Worm (Caenorhabditis elegans): ENCODE results near the gene F16G10.9.

The F16G10.9 gene

ce11 chrII:2374973-2375372 lies 10.4 kb downstream of the F16G10.9 start, which contains the start of gene F16G10.2:
TSS of gene F16G10.2 (plus strand) at chrII:2375273.
- TF ChIP-seq pha-4 (tag; optimal IDR thresholded peaks at IDR 0.05) (no peak), drap-1 (GFP tag; optimal IDR thresholded peaks at IDR 0.05) (no peak), lsy-2 (tag; optimal IDR thresholded peaks at IDR 0.05) (no peak), sptf-1 (tag; optimal IDR thresholded peaks at IDR 0.05) (no peak), nhr-237 (tag; optimal IDR thresholded peaks at IDR 0.05) (no peak), tbx-8 (GFP tag; optimal IDR thresholded peaks at IDR 0.05) (no peak), unc-120 (tag; optimal IDR thresholded peaks at IDR 0.05; ENCODE audit: poor library complexity, severe bottlenecking) (no peak), unc-62 (GFP tag; optimal IDR thresholded peaks at IDR 0.05) (no peak), unc-39 (tag; optimal IDR thresholded peaks at IDR 0.05) (no peak), blmp-1 (tag; optimal IDR thresholded peaks at IDR 0.05) (no peak), bed-3 (GFP tag; optimal IDR thresholded peaks at IDR 0.05) (no peak), lin-13 (tag; optimal IDR thresholded peaks at IDR 0.05) (no peak), snpc-4 (tag; optimal IDR thresholded peaks at IDR 0.05) (no peak), nhr-28 (tag; optimal IDR thresholded peaks at IDR 0.05) (no peak)

ce11 chrII:2372090-2372489 lies 13.3 kb downstream of the F16G10.9 start, which contains the start of gene F16G10.3:
TSS of gene F16G10.3 (plus strand) at chrII:2372390.
- TF ChIP-seq bed-3 (GFP tag; optimal IDR thresholded peaks at IDR 0.05) (no peak), nhr-237 (tag; optimal IDR thresholded peaks at IDR 0.05) (no peak), mls-2 (tag; optimal IDR thresholded peaks at IDR 0.05) (no peak), ham-2 (GFP tag; optimal IDR thresholded peaks at IDR 0.05) (no peak), ces-1 (GFP tag; optimal IDR thresholded peaks at IDR 0.05) (no peak), lsy-2 (tag; optimal IDR thresholded peaks at IDR 0.05) (no peak), tbx-8 (GFP tag; optimal IDR thresholded peaks at IDR 0.05) (no peak), sem-2 (GFP tag; optimal IDR thresholded peaks at IDR 0.05) (no peak), sptf-1 (tag; optimal IDR thresholded peaks at IDR 0.05) (no peak), lin-32 (GFP tag; optimal IDR thresholded peaks at IDR 0.05) (no peak), nhr-76 (tag; optimal IDR thresholded peaks at IDR 0.05) (no peak), snpc-4 (tag; optimal IDR thresholded peaks at IDR 0.05) (no peak), hlh-1 (tag; optimal IDR thresholded peaks at IDR 0.05) (no peak), mab-5 (tag; optimal IDR thresholded peaks at IDR 0.05) (no peak)

- TF ChIP-seq mab-5 (tag; optimal IDR thresholded peaks at IDR 0.05), result no peak
- TF ChIP-seq mls-2 (tag; optimal IDR thresholded peaks at IDR 0.05), result no peak
- TF ChIP-seq nhr-2 (tag; optimal IDR thresholded peaks at IDR 0.05), result no peak
Observed at ce11 chrII:2368956-2369355, 16.4 kb downstream of the F16G10.9 start, which contains the start of gene hpo-25. TSS of gene hpo-25 (plus strand) at chrII:2369256.

- TF ChIP-seq nhr-237 (tag; optimal IDR thresholded peaks at IDR 0.05), result no peak
- no peak for TF ChIP-seq pha-4 (tag; optimal IDR thresholded peaks at IDR 0.05)
- no peak for TF ChIP-seq hlh-1 (tag; optimal IDR thresholded peaks at IDR 0.05)
Observed at ce11 chrII:2366623-2367365, 18.6 kb downstream of the F16G10.9 start, which contains the start of the genes F43C11.12 and F16G10.5. TSS of gene F43C11.12 (minus strand) at chrII:2366723. TSS of gene F16G10.5 (plus strand) at chrII:2367315.

ce11 chrII:2363673-2364072 lies 21.7 kb downstream of the F16G10.9 start, which contains the start of gene F43C11.11:
TSS of gene F43C11.11 (minus strand) at chrII:2363773.
- TF ChIP-seq nhr-237 (tag; optimal IDR thresholded peaks at IDR 0.05), result no peak
- no peak for TF ChIP-seq nhr-28 (tag; optimal IDR thresholded peaks at IDR 0.05)
- TF ChIP-seq mab-5 (tag; optimal IDR thresholded peaks at IDR 0.05), result no peak
- no peak for TF ChIP-seq snpc-4 (tag; optimal IDR thresholded peaks at IDR 0.05)
- TF ChIP-seq flh-1 (GFP tag; optimal IDR thresholded peaks at IDR 0.05), result no peak
- no peak for TF ChIP-seq drap-1 (GFP tag; optimal IDR thresholded peaks at IDR 0.05)
- TF ChIP-seq mep-1 (tag; optimal IDR thresholded peaks at IDR 0.05), result no peak
- TF ChIP-seq ham-2 (GFP tag; optimal IDR thresholded peaks at IDR 0.05), result no peak
- TF ChIP-seq unc-39 (tag; optimal IDR thresholded peaks at IDR 0.05), result no peak
- TF ChIP-seq nhr-76 (tag; optimal IDR thresholded peaks at IDR 0.05), result no peak
- TF ChIP-seq tbx-8 (GFP tag; optimal IDR thresholded peaks at IDR 0.05), result no peak
- no peak for TF ChIP-seq ztf-11 (tag; optimal IDR thresholded peaks at IDR 0.05)
- no peak for TF ChIP-seq sptf-1 (tag; optimal IDR thresholded peaks at IDR 0.05)
- no peak for TF ChIP-seq ceh-83 (GFP tag; optimal IDR thresholded peaks at IDR 0.05)
- no peak for TF ChIP-seq unc-120 (tag; optimal IDR thresholded peaks at IDR 0.05; ENCODE audit: poor library complexity, severe bottlenecking)
- TF ChIP-seq zip-8 (tag; optimal IDR thresholded peaks at IDR 0.05), result no peak
- TF ChIP-seq blmp-1 (tag; optimal IDR thresholded peaks at IDR 0.05), result no peak
- no peak for TF ChIP-seq nhr-2 (tag; optimal IDR thresholded peaks at IDR 0.05)
